Worm (Caenorhabditis elegans) whole organism, L4 larva: ENCODE data around the gene mig-23.

ENCODE experiments used
- R02D3.7 ChIP-seq: fragments of 150-350 bp; sonication (generic microtip); optimal IDR thresholded peaks from 3 replicates; lab custom pipeline; 2014; ENCODE audit warnings: missing biosample characterization, missing genetic modification characterization
- Y75B8A.6 ChIP-seq: fragments of 200-800 bp; sonication (Bioruptor generic); IDR thresholded peaks from 2 replicates; pipeline ENCODE4 v1.3.6; 2022; ENCODE audit warnings: missing genetic modification reagents, missing genetic modification characterization, missing compliant biosample characterization
- ZK337.2 ChIP-seq: fragments of 200-800 bp; sonication (Bioruptor generic); IDR thresholded peaks from 2 replicates; pipeline ENCODE4 v1.3.6; 2022; ENCODE audit warnings: missing genetic modification reagents, missing genetic modification characterization, missing compliant biosample characterization
- aha-1 ChIP-seq: fragments of 150-350 bp; peaks from one replicate; lab custom pipeline; 2014; ENCODE audit warnings: missing biosample characterization, missing genetic modification characterization
- ceh-28 ChIP-seq: fragments of 150-350 bp; optimal IDR thresholded peaks from 2 replicates; lab custom pipeline; 2014; ENCODE audit warnings: missing biosample characterization, missing genetic modification reagents, missing genetic modification characterization
- ces-1 ChIP-seq: fragments of 150-350 bp; sonication (generic microtip); optimal IDR thresholded peaks from 4 replicates; lab custom pipeline; 2014; ENCODE audit warnings: missing biosample characterization, missing genetic modification reagents, missing genetic modification characterization
- ctbp-1 ChIP-seq: fragments of 200-800 bp; sonication (Bioruptor generic); IDR thresholded peaks from 2 replicates; pipeline ENCODE4 v1.3.6; 2022; ENCODE audit warnings: missing genetic modification reagents, missing genetic modification characterization, missing compliant biosample characterization
- daf-12 ChIP-seq: fragments of 150-350 bp; optimal IDR thresholded peaks from 2 replicates; lab custom pipeline; 2014; ENCODE audit warnings: missing biosample characterization, missing genetic modification reagents, missing genetic modification characterization
- dmd-6 ChIP-seq: fragments of 200-800 bp; sonication (Bioruptor generic); IDR thresholded peaks from 2 replicates; pipeline ENCODE4 v1.3.6; 2022; ENCODE audit warnings: missing genetic modification reagents, missing genetic modification characterization, missing compliant biosample characterization
- duxl-1 ChIP-seq: sonication (generic microtip); optimal IDR thresholded peaks from 2 replicates; lab custom pipeline; 2016; ENCODE audit warnings: mild to moderate bottlenecking, missing genetic modification characterization, moderate library complexity, missing compliant biosample characterization; ENCODE audit not compliant: poor library complexity
- fkh-10 ChIP-seq: fragments of 150-350 bp; optimal IDR thresholded peaks from 2 replicates; lab custom pipeline; 2014; ENCODE audit warnings: missing biosample characterization, missing genetic modification reagents, missing genetic modification characterization
- gei-8 ChIP-seq: fragments of 200-800 bp; sonication (Bioruptor generic); optimal IDR thresholded peaks from 2 replicates; lab custom pipeline; 2018; ENCODE audit warnings: mild to moderate bottlenecking, missing genetic modification characterization, missing compliant biosample characterization
- hmg-1.1 ChIP-seq: fragments of 200-800 bp; sonication (Bioruptor generic); IDR thresholded peaks from 2 replicates; pipeline ENCODE4 v1.3.6; 2022; ENCODE audit warnings: missing genetic modification reagents, missing genetic modification characterization, missing compliant biosample characterization
- lin-1 ChIP-seq: fragments of 200-800 bp; sonication (Bioruptor generic); IDR thresholded peaks from 2 replicates; pipeline ENCODE4 v1.3.6; 2022; ENCODE audit warnings: missing genetic modification reagents, missing genetic modification characterization, missing compliant biosample characterization
- lin-29 ChIP-seq: fragments of 200-800 bp; sonication (Bioruptor generic); IDR thresholded peaks from 2 replicates; pipeline ENCODE4 v1.3.6; 2022; ENCODE audit warnings: missing genetic modification reagents, missing genetic modification characterization, missing compliant biosample characterization
- madf-5 ChIP-seq, 2 experiments: fragments of 200-800 bp; sonication (Bioruptor generic); IDR thresholded peaks; 2 replicates each; pipeline ENCODE4 v1.3.6; 2022; ENCODE audit warnings: missing compliant biosample characterization in 2 of 2, missing genetic modification characterization in 2 of 2
- madf-9 ChIP-seq: fragments of 200-800 bp; sonication (Bioruptor generic); conservative IDR thresholded peaks from 2 replicates; pipeline ENCODE4 v1.3.6; 2022; ENCODE audit warnings: missing genetic modification reagents, missing genetic modification characterization, missing compliant biosample characterization
- mdl-1 ChIP-seq, 2 experiments: fragments of 150-350 bp in 1 of 2; sonication (generic microtip) in 1 of 2; optimal IDR thresholded peaks; 2 replicates each; lab custom pipeline; 2014 to 2017; ENCODE audit warnings: missing biosample characterization in 2 of 2, missing genetic modification characterization in 2 of 2
- mxl-2 ChIP-seq: fragments of 200-800 bp; sonication (Bioruptor generic); conservative IDR thresholded peaks from 2 replicates; pipeline ENCODE4 v1.3.6; 2022; ENCODE audit warnings: missing genetic modification reagents, missing genetic modification characterization, missing compliant biosample characterization
- nhr-102 ChIP-seq: sonication (generic microtip); optimal IDR thresholded peaks from 2 replicates; lab custom pipeline; 2016; ENCODE audit warnings: mild to moderate bottlenecking, missing genetic modification characterization, moderate library complexity, missing compliant biosample characterization
- nhr-42 ChIP-seq: fragments of 200-800 bp; sonication (Bioruptor generic); IDR thresholded peaks from 2 replicates; pipeline ENCODE4 v1.3.6; 2022; ENCODE audit warnings: missing genetic modification characterization, missing compliant biosample characterization
- rbr-2 ChIP-seq: sonication (generic microtip); optimal IDR thresholded peaks from 2 replicates; lab custom pipeline; 2016; ENCODE audit warnings: missing genotype, missing genetic modification characterization, missing compliant biosample characterization
- set-16 ChIP-seq: fragments of 200-800 bp; sonication (Bioruptor generic); IDR thresholded peaks from 2 replicates; pipeline ENCODE4 v1.3.6; 2022; ENCODE audit warnings: missing genetic modification reagents, missing genetic modification characterization, missing compliant biosample characterization
- snpc-1.2 ChIP-seq: fragments of 200-800 bp; sonication (Bioruptor generic); IDR thresholded peaks from 2 replicates; pipeline ENCODE4 v1.3.6; 2022; ENCODE audit warnings: missing genetic modification reagents, missing genetic modification characterization, missing compliant biosample characterization
- spr-1 ChIP-seq: sonication (generic microtip); optimal IDR thresholded peaks from 2 replicates; lab custom pipeline; 2016; ENCODE audit warnings: mild to moderate bottlenecking, missing genetic modification characterization, missing compliant biosample characterization
- spr-3 ChIP-seq: fragments of 200-800 bp; sonication (Bioruptor generic); optimal IDR thresholded peaks from 2 replicates; lab custom pipeline; 2018; ENCODE audit warnings: mild to moderate bottlenecking, missing genetic modification characterization, missing compliant biosample characterization
- tra-1 ChIP-seq: fragments of 200-800 bp; sonication (Bioruptor generic); IDR thresholded peaks from 2 replicates; pipeline ENCODE4 v1.3.6; 2022; ENCODE audit warnings: missing genetic modification reagents, missing genetic modification characterization, missing compliant biosample characterization
- unc-62 ChIP-seq, 3 experiments: fragments of 150-350 bp in 1 of 3; sonication (generic microtip); optimal IDR thresholded peaks in 2 of 3; peaks in 1 of 3; 1 replicate in 1 of 3; 2 replicates in 2 of 3; lab custom pipeline; 2014 to 2017; ENCODE audit warnings: missing biosample characterization in 3 of 3, missing genetic modification characterization in 3 of 3, missing genetic modification reagents in 3 of 3, missing genotype in 1 of 3
- zfp-2 ChIP-seq: sonication (generic microtip); optimal IDR thresholded peaks from 2 replicates; lab custom pipeline; 2016; ENCODE audit warnings: mild to moderate bottlenecking, missing genetic modification characterization, missing compliant biosample characterization

The mig-23 gene

ce11 chrX:5917284-5917683, 31.4 kb downstream of the mig-23 start, which contains the start of gene Y23B4A.1:
Gene Y23B4A.1, minus strand, starts transcription at chrX:5917384.
- TF ChIP-seq nhr-102 (tag; lab: Kevin White, UChicago) (no peak), mxl-2 (GFP tag; lab: Robert Waterston, UW) (no peak), daf-12 (tag; lab: Kevin White, UChicago) (no peak), mdl-1 (tag; optimal IDR thresholded peaks at IDR 0.05; lab: Kevin White, UChicago) (no peak), spr-1 (tag; lab: Kevin White, UChicago) (no peak)

- TF ChIP-seq tra-1: 0 out of 2 replicates have a peak, but pooled peaks have one; percentile 9
- no peak for TF ChIP-seq madf-5 (GFP tag; IDR thresholded peaks at IDR 0.05; lab: Robert Waterston, UW)
- no peak for TF ChIP-seq lin-29 (GFP tag; lab: Robert Waterston, UW)
- 0 out of 2 replicates have a peak, but pooled peaks have one; percentile 13 for TF ChIP-seq snpc-1.2 (GFP tag; lab: Robert Waterston, UW)
- TF ChIP-seq set-16: peak; percentile 71
- TF ChIP-seq, all 104 proteins: peak for 3
These were observed 42.9 kb downstream of the mig-23 start for ce11 chrX:5905764-5906163.

- peak in 1 of 2 experiments; percentile 40 for TF ChIP-seq unc-62 (GFP tag; optimal IDR thresholded peaks at IDR 0.05 in 1 of 2; lab: Kevin White, UChicago)
- no peak for TF ChIP-seq unc-62 (tag; optimal IDR thresholded peaks at IDR 0.05; lab: Kevin White, UChicago)
- peak; percentile 97 for TF ChIP-seq aha-1 (tag; lab: Kevin White, UChicago)
- TF ChIP-seq lin-1 (GFP tag; lab: Robert Waterston, UW): no peak
These were observed 44.0 kb downstream of the mig-23 start, which contains the start of gene nlp-49 for ce11 chrX:5904603-5905081. Gene nlp-49, plus strand, starts transcription at chrX:5904653.

- TF ChIP-seq duxl-1 (tag; lab: Kevin White, UChicago) (no peak), ZK337.2 (GFP tag; lab: Robert Waterston, UW) (no peak), spr-3 (no peak), unc-62 (GFP tag; optimal IDR thresholded peaks at IDR 0.05 in 1 of 2; lab: Kevin White, UChicago) (peak in 1 of 2 experiments; percentile 86), unc-62 (tag; optimal IDR thresholded peaks at IDR 0.05; lab: Kevin White, UChicago) (no peak), Y75B8A.6 (no peak)
These were observed 44.8 kb downstream of the mig-23 start for ce11 chrX:5903896-5904295.

DNA sequence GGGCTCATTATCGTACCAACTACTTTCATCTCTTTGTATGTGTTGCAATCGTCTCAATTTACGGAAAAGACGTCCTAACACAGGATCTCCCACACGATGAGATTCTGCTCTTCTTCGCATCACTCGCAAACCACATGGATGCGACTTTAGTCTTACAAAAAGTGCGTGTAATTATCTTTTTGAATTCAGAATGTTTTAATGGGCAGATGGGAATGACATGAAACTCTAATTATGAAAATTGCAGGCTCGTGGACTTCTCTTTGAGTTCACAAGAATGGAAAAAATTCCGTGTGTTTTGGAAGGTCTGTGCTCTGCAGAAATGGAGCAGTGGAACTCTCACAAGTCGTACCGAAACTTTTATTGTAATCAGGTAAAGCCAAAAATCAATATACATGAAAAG, 47.2 kb downstream of the mig-23 start:
- TF ChIP-seq zfp-2: no peak
- peak in 1 of 2 experiments; percentile 68 for TF ChIP-seq unc-62 (GFP tag; optimal IDR thresholded peaks at IDR 0.05 in 1 of 2; lab: Kevin White, UChicago)
- no peak for TF ChIP-seq unc-62 (tag; optimal IDR thresholded peaks at IDR 0.05; lab: Kevin White, UChicago)

ce11 chrX:5897038-5897437, 51.6 kb downstream of the mig-23 start, which contains the start of gene tbc-16:
Gene tbc-16, plus strand, starts transcription at chrX:5897338.
- peak; percentile 85 for TF ChIP-seq aha-1 (tag; lab: Kevin White, UChicago)
- no peak for TF ChIP-seq rbr-2 (tag; lab: Kevin White, UChicago)
- no peak for TF ChIP-seq dmd-6 (GFP tag; lab: Robert Waterston, UW)
- TF ChIP-seq madf-9 (GFP tag; lab: Robert Waterston, UW): no peak
- TF ChIP-seq R02D3.7 (tag; lab: Kevin White, UChicago): no peak
- TF ChIP-seq, all 104 proteins: peak for 1

DNA sequence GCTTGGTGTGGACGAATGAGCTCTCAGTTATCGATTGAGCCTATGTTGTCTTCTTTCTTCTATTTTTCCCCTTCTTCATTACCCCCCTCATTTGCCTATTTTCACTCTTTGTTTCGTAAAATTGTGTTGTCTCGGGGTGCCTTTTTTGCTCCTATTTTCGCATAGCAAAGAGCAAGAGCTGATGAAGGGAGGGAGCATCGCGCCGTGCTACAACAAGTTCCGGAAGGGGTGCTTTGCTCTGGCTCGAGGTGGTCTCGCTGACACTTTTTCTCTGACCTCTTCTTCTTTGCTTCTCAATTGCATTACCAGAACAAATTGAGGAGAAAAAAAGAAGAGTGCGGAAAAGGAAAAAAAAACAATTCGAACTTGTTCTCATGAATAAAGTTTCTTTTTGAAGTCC, 52.7 kb downstream of the mig-23 start:
- TF ChIP-seq nhr-42 (no peak), ceh-28 (tag; lab: Kevin White, UChicago) (no peak), rbr-2 (tag; lab: Kevin White, UChicago) (peak; percentile 7), ces-1 (GFP tag; lab: Kevin White, UChicago) (peak; percentile 37), unc-62 (GFP tag; optimal IDR thresholded peaks at IDR 0.05 in 1 of 2; lab: Kevin White, UChicago) (peak in 1 of 2 experiments; percentile 96), unc-62 (tag; optimal IDR thresholded peaks at IDR 0.05; lab: Kevin White, UChicago) (no peak), aha-1 (tag; lab: Kevin White, UChicago) (peak; percentile 66), fkh-10 (GFP tag; lab: Kevin White, UChicago) (peak; percentile 86), gei-8 (GFP tag; lab: Kevin White, UChicago) (no peak), ctbp-1 (GFP tag; lab: Robert Waterston, UW) (peak; percentile 56; the same call in 1 of the 2 replicates), hmg-1.1 (0 out of 2 replicates have a peak, but pooled peaks have one; percentile 25)
